Worm (Caenorhabditis elegans) whole organism, young adult: ENCODE data around the gene F10E7.11.

ENCODE experiments used
- B0336.3 ChIP-seq: fragments of 200-800 bp; sonication (Bioruptor generic); IDR thresholded peaks from 2 replicates; pipeline ENCODE4 v1.3.6; 2022; ENCODE audit warnings: missing genetic modification characterization, missing compliant biosample characterization
- C06A6.2 ChIP-seq: fragments of 200-800 bp; sonication (Bioruptor generic); conservative IDR thresholded peaks from 2 replicates; pipeline ENCODE4 v1.3.6; 2022; ENCODE audit warnings: missing genetic modification characterization, missing compliant biosample characterization
- D2030.7 ChIP-seq: fragments of 200-800 bp; sonication (Bioruptor generic); IDR thresholded peaks from 2 replicates; pipeline ENCODE4 v1.3.6; 2022; ENCODE audit warnings: missing genetic modification reagents, missing genetic modification characterization, missing compliant biosample characterization
- F23B12.7 ChIP-seq: sonication (generic microtip); optimal IDR thresholded peaks from 2 replicates; lab custom pipeline; 2017; ENCODE audit warnings: missing genetic modification characterization, mild to moderate bottlenecking, missing compliant biosample characterization, antibody characterized with exemption, moderate library complexity; ENCODE audit not compliant: insufficient read depth
- F37B4.10 ChIP-seq: fragments of 200-800 bp; sonication (Bioruptor generic); IDR thresholded peaks from 2 replicates; pipeline ENCODE4 v1.3.6; 2022; ENCODE audit warnings: missing genetic modification characterization, missing compliant biosample characterization
- F52B5.7 ChIP-seq: sonication (generic microtip); optimal IDR thresholded peaks from 2 replicates; lab custom pipeline; 2016; ENCODE audit warnings: mild to moderate bottlenecking, missing genetic modification characterization, missing compliant biosample characterization
- K12H6.12 ChIP-seq: fragments of 200-800 bp; sonication (Bioruptor generic); optimal IDR thresholded peaks from 2 replicates; lab custom pipeline; 2018; ENCODE audit warnings: mild to moderate bottlenecking, missing genetic modification characterization, missing compliant biosample characterization
- T07F8.4 ChIP-seq: sonication (generic microtip); optimal IDR thresholded peaks from 2 replicates; lab custom pipeline; 2016; ENCODE audit warnings: mild to moderate bottlenecking, missing genetic modification characterization, moderate library complexity, missing compliant biosample characterization
- Y53F4B.3 ChIP-seq: fragments of 200-800 bp; sonication (Bioruptor generic); IDR thresholded peaks from 2 replicates; pipeline ENCODE4 v1.3.6; 2022; ENCODE audit warnings: missing genetic modification reagents, missing genetic modification characterization, missing compliant biosample characterization
- Y53G8AR.9 ChIP-seq: fragments of 200-800 bp; sonication (Bioruptor generic); conservative IDR thresholded peaks from 2 replicates; pipeline ENCODE4 v1.3.6; 2022; ENCODE audit warnings: missing genetic modification reagents, missing genetic modification characterization, missing compliant biosample characterization
- Y79H2A.3 ChIP-seq: fragments of 200-800 bp; sonication (Bioruptor generic); conservative IDR thresholded peaks from 2 replicates; pipeline ENCODE4 v1.3.6; 2022; ENCODE audit warnings: missing genetic modification reagents, missing genetic modification characterization, missing compliant biosample characterization
- akir-1 ChIP-seq: fragments of 200-800 bp; sonication (Bioruptor generic); optimal IDR thresholded peaks from 2 replicates; lab custom pipeline; 2018; ENCODE audit warnings: mild to moderate bottlenecking, missing genetic modification characterization, moderate library complexity, missing compliant biosample characterization
- aptf-2 ChIP-seq: fragments of 200-800 bp; sonication (Bioruptor generic); conservative IDR thresholded peaks from 2 replicates; pipeline ENCODE4 v1.3.6; 2022; ENCODE audit warnings: missing genetic modification reagents, missing genetic modification characterization, missing compliant biosample characterization
- athp-1 ChIP-seq: sonication (generic microtip); optimal IDR thresholded peaks from 2 replicates; lab custom pipeline; 2017; ENCODE audit warnings: mild to moderate bottlenecking, missing genetic modification characterization, missing compliant biosample characterization
- attf-6 ChIP-seq: fragments of 200-800 bp; sonication (Bioruptor generic); IDR thresholded peaks from 2 replicates; pipeline ENCODE4 v1.3.6; 2022; ENCODE audit warnings: missing genetic modification reagents, missing genetic modification characterization, missing compliant biosample characterization
- ceh-79 ChIP-seq: sonication (generic microtip); optimal IDR thresholded peaks from 2 replicates; lab custom pipeline; 2017; ENCODE audit warnings: mild to moderate bottlenecking, missing genetic modification characterization, missing compliant biosample characterization
- ceh-91 ChIP-seq: fragments of 200-800 bp; sonication (Bioruptor generic); IDR thresholded peaks from 2 replicates; pipeline ENCODE4 v1.3.6; 2022; ENCODE audit warnings: missing genetic modification reagents, missing genetic modification characterization, missing compliant biosample characterization
- die-1 ChIP-seq: sonication (generic microtip); optimal IDR thresholded peaks from 2 replicates; lab custom pipeline; 2016; ENCODE audit warnings: missing genotype, mild to moderate bottlenecking, missing genetic modification characterization, missing compliant biosample characterization
- hrde-1 ChIP-seq: sonication (generic microtip); optimal IDR thresholded peaks from 2 replicates; lab custom pipeline; 2016; ENCODE audit warnings: missing genetic modification characterization, mild to moderate bottlenecking, missing compliant biosample characterization, moderate library complexity, missing genotype, missing genetic modification reagents, borderline replicate concordance
- hsf-1 ChIP-seq: fragments of 200-800 bp; sonication (Bioruptor generic); IDR thresholded peaks from 2 replicates; pipeline ENCODE4 v1.3.6; 2022; ENCODE audit warnings: missing genetic modification reagents, missing genetic modification characterization, missing compliant biosample characterization
- lag-1 ChIP-seq: fragments of 200-800 bp; sonication (Bioruptor generic); IDR thresholded peaks from 2 replicates; pipeline ENCODE4 v1.3.6; 2022; ENCODE audit warnings: missing genetic modification reagents, missing genetic modification characterization, missing compliant biosample characterization
- let-607 ChIP-seq, 2 experiments: fragments of 200-800 bp in 1 of 2; sonication (Bioruptor generic) in 1 of 2; sonication (generic microtip) in 1 of 2; optimal IDR thresholded peaks; 2 replicates each; lab custom pipeline; 2016 to 2018; ENCODE audit warnings: mild to moderate bottlenecking in 2 of 2, missing compliant biosample characterization in 2 of 2, missing genetic modification characterization in 2 of 2, moderate library complexity in 2 of 2, missing genotype in 1 of 2
- lin-26 ChIP-seq: fragments of 200-800 bp; sonication (Bioruptor generic); IDR thresholded peaks from 2 replicates; pipeline ENCODE4 v1.3.6; 2022; ENCODE audit warnings: missing genetic modification reagents, missing genetic modification characterization, missing compliant biosample characterization
- madf-10 ChIP-seq: sonication (generic microtip); optimal IDR thresholded peaks from 2 replicates; lab custom pipeline; 2016; ENCODE audit warnings: mild to moderate bottlenecking, missing genetic modification characterization, missing compliant biosample characterization
- madf-3 ChIP-seq: fragments of 200-800 bp; sonication (Bioruptor generic); IDR thresholded peaks from 2 replicates; pipeline ENCODE4 v1.3.6; 2022; ENCODE audit warnings: missing genetic modification reagents, missing genetic modification characterization, missing compliant biosample characterization
- madf-6 ChIP-seq: fragments of 200-800 bp; sonication (Bioruptor generic); IDR thresholded peaks from 2 replicates; pipeline ENCODE4 v1.3.6; 2022; ENCODE audit warnings: missing genetic modification reagents, missing genetic modification characterization, missing compliant biosample characterization
- madf-8 ChIP-seq: fragments of 200-800 bp; sonication (Bioruptor generic); conservative IDR thresholded peaks from 2 replicates; pipeline ENCODE4 v1.3.6; 2022; ENCODE audit warnings: missing genetic modification reagents, missing genetic modification characterization, missing compliant biosample characterization
- mcd-1 ChIP-seq: fragments of 200-800 bp; sonication (Bioruptor generic); IDR thresholded peaks from 2 replicates; pipeline ENCODE4 v1.3.6; 2022; ENCODE audit warnings: missing genetic modification reagents, missing genetic modification characterization, missing compliant biosample characterization
- mxl-1 ChIP-seq: sonication (generic microtip); optimal IDR thresholded peaks from 2 replicates; lab custom pipeline; 2016; ENCODE audit warnings: missing genetic modification characterization, missing compliant biosample characterization
- nfya-1 ChIP-seq: sonication (generic microtip); optimal IDR thresholded peaks from 2 replicates; lab custom pipeline; 2017; ENCODE audit warnings: antibody characterized with exemption, missing compliant biosample characterization, missing genetic modification characterization, borderline replicate concordance; ENCODE audit not compliant: insufficient read depth
- nfya-2 ChIP-seq: fragments of 200-800 bp; sonication (Bioruptor generic); IDR thresholded peaks from 2 replicates; pipeline ENCODE4 v1.3.6; 2022; ENCODE audit warnings: missing genetic modification reagents, missing genetic modification characterization, missing compliant biosample characterization
- nhr-120 ChIP-seq: fragments of 200-800 bp; sonication (Bioruptor generic); IDR thresholded peaks from 2 replicates; pipeline ENCODE4 v1.3.6; 2022; ENCODE audit warnings: missing genetic modification characterization, missing compliant biosample characterization
- nhr-179 ChIP-seq: sonication (generic microtip); optimal IDR thresholded peaks from 2 replicates; lab custom pipeline; 2016; ENCODE audit warnings: mild to moderate bottlenecking, missing genetic modification characterization, missing compliant biosample characterization
- nhr-80 ChIP-seq: sonication (generic microtip); optimal IDR thresholded peaks from 2 replicates; lab custom pipeline; 2016; ENCODE audit warnings: missing genetic modification characterization, missing compliant biosample characterization
- pbrm-1 ChIP-seq: fragments of 200-800 bp; sonication (Bioruptor generic); IDR thresholded peaks from 2 replicates; pipeline ENCODE4 v1.3.6; 2022; ENCODE audit warnings: missing genetic modification reagents, missing genetic modification characterization, missing compliant biosample characterization
- pha-4 ChIP-seq: fragments of 150-350 bp; sonication (generic microtip); optimal IDR thresholded peaks from 2 replicates; lab custom pipeline; 2014; ENCODE audit warnings: missing biosample characterization, missing genetic modification reagents, missing genetic modification characterization
- rpc-1 ChIP-seq, 2 experiments: fragments of 150-350 bp in 1 of 2; sonication (generic microtip) in 1 of 2; optimal IDR thresholded peaks; 2 replicates each; lab custom pipeline; 2014 to 2018; ENCODE audit warnings: missing biosample characterization in 1 of 2, missing genetic modification characterization in 1 of 2, missing genetic modification reagents in 1 of 2, missing genotype in 1 of 2
- sdz-38 ChIP-seq: sonication (generic microtip); optimal IDR thresholded peaks from 2 replicates; lab custom pipeline; 2016; ENCODE audit warnings: missing genotype, missing genetic modification characterization, missing compliant biosample characterization
- snpc-4 ChIP-seq, 5 experiments: fragments of 150-350 bp in 1 of 5; sonication (generic microtip) in 4 of 5; optimal IDR thresholded peaks; 2 replicates each; lab custom pipeline; 2014 to 2018; ENCODE audit warnings: missing genetic modification characterization in 5 of 5, missing biosample characterization in 3 of 5, antibody characterized with exemption in 2 of 5, mild to moderate bottlenecking in 2 of 5, missing compliant biosample characterization in 2 of 5, missing genotype in 2 of 5, moderate library complexity in 2 of 5, missing genetic modification reagents in 1 of 5
- somi-1 ChIP-seq: fragments of 200-800 bp; sonication (Bioruptor generic); optimal IDR thresholded peaks from 2 replicates; lab custom pipeline; 2018; ENCODE audit warnings: mild to moderate bottlenecking, missing genetic modification characterization, missing compliant biosample characterization
- tbx-9 ChIP-seq: sonication (generic microtip); optimal IDR thresholded peaks from 2 replicates; lab custom pipeline; 2016; ENCODE audit warnings: borderline replicate concordance, missing genetic modification characterization, inconsistent platforms, missing compliant biosample characterization
- tlf-1 ChIP-seq: fragments of 200-800 bp; sonication (Bioruptor generic); optimal IDR thresholded peaks from 2 replicates; lab custom pipeline; 2018; ENCODE audit warnings: mild to moderate bottlenecking, missing genetic modification characterization, missing compliant biosample characterization
- unc-130 ChIP-seq: sonication (generic microtip); optimal IDR thresholded peaks from 2 replicates; lab custom pipeline; 2016; ENCODE audit warnings: missing genetic modification reagents, missing genetic modification characterization, missing compliant biosample characterization
- xnd-1 ChIP-seq: sonication (generic microtip); optimal IDR thresholded peaks from 2 replicates; lab custom pipeline; 2016; ENCODE audit warnings: missing genotype, missing genetic modification reagents, missing genetic modification characterization, missing compliant biosample characterization
- ztf-18 ChIP-seq: sonication (generic microtip); optimal IDR thresholded peaks from 2 replicates; lab custom pipeline; 2016; ENCODE audit warnings: missing genotype, mild to moderate bottlenecking, missing genetic modification characterization, missing compliant biosample characterization
- ztf-25 ChIP-seq: fragments of 200-800 bp; sonication (Bioruptor generic); IDR thresholded peaks from 2 replicates; pipeline ENCODE4 v1.3.6; 2022; ENCODE audit warnings: missing genetic modification reagents, missing genetic modification characterization, missing compliant biosample characterization

Gene F10E7.11

DNA sequence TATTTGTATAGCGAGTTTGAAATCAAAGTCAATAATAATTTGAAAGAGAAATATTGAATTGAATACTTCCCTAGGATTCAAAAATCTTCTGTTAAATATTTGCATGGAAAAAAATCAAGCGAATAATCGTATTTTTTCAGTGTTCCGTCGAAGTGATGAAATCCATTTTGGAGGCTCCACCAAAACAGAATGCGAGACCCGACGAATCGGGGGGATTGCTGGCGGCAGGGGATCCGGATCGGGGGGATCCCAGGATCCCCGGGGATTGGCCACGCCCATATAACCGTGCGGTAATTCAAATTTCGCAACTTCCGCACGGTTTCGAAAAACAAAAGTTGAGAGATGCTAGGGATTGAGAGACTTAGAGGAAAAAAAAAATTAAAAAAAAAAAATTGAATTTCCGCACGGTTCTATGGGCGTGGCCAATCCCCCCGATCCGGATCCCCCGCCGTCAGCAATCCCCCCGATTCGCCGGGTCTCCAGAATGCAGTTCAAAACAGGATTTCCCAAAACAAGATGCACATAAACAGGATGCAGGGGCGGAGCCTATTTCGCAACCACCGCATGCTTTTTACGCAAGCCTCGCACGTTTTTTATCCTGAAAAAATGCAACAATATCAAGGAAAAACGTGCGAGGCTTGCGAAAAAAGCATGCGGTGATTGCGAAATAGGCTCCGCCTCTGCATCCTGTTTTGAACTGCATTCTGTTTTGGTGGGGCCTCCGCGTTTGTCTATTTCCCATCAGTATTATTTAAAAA, at the start of gene F10E7.11 (continued):
- TF ChIP-seq B0336.3 (GFP tag; lab: Robert Waterston, UW) = peak; percentile 34; the same call in 1 of the 2 replicates
- TF ChIP-seq madf-8 (GFP tag; lab: Robert Waterston, UW) = no peak
- TF ChIP-seq nhr-80 = no peak
- TF ChIP-seq Y53F4B.3 = no peak
- TF ChIP-seq akir-1 (GFP tag; lab: Kevin White, UChicago) = no peak
- TF ChIP-seq ztf-25 (GFP tag; lab: Robert Waterston, UW) = 0 out of 2 replicates have a peak, but pooled peaks have one; percentile 21
- TF ChIP-seq lin-26 = peak; percentile 26; the same call in 1 of the 2 replicates
- no peak for TF ChIP-seq let-607 (tag; optimal IDR thresholded peaks at IDR 0.05; lab: Kevin White, UChicago)
- no peak for TF ChIP-seq sdz-38
- peak; percentile 52 for TF ChIP-seq ztf-18
- TF ChIP-seq athp-1 (tag; lab: Kevin White, UChicago) = no peak
- peak; percentile 9 for TF ChIP-seq rpc-1 (optimal IDR thresholded peaks at IDR 0.05; lab: Kevin White, UChicago)
- no peak for TF ChIP-seq rpc-1 (tag; optimal IDR thresholded peaks at IDR 0.05; lab: Kevin White, UChicago)
- TF ChIP-seq snpc-4 (GFP tag; optimal IDR thresholded peaks at IDR 0.05; lab: Kevin White, UChicago) = no peak
- TF ChIP-seq snpc-4 (tag; optimal IDR thresholded peaks at IDR 0.05; lab: Kevin White, UChicago) = peak in 2 of 4 experiments; percentile 33 to 34
- TF ChIP-seq ceh-91 = no peak; the same call in 1 of the 2 replicates
- TF ChIP-seq K12H6.12 (tag; lab: Kevin White, UChicago) = no peak
- no peak for TF ChIP-seq F52B5.7 (tag; lab: Kevin White, UChicago)
- TF ChIP-seq T07F8.4 (tag; lab: Kevin White, UChicago) = no peak
- TF ChIP-seq nfya-1 (tag; lab: Kevin White, UChicago) = no peak
- no peak for TF ChIP-seq hrde-1 (tag; lab: Kevin White, UChicago)
- TF ChIP-seq attf-6 = no peak
- no peak for TF ChIP-seq tlf-1 (GFP tag; lab: Kevin White, UChicago)
- no peak for TF ChIP-seq madf-10 (tag; lab: Kevin White, UChicago)
- no peak for TF ChIP-seq die-1 (tag; lab: Kevin White, UChicago)
- TF ChIP-seq mcd-1 = peak; percentile 78
- no peak for TF ChIP-seq nhr-179 (tag; lab: Kevin White, UChicago)
- no peak for TF ChIP-seq D2030.7
- TF ChIP-seq Y79H2A.3 = no peak
- TF ChIP-seq aptf-2 (GFP tag; lab: Robert Waterston, UW) = 0 out of 2 replicates have a peak, but pooled peaks have one; percentile 40
- no peak for TF ChIP-seq F23B12.7 (tag; lab: Kevin White, UChicago)
- TF ChIP-seq F37B4.10 (GFP tag; lab: Robert Waterston, UW) = no peak
- TF ChIP-seq ceh-79 (tag; lab: Kevin White, UChicago) = no peak
- no peak for TF ChIP-seq somi-1 (GFP tag; lab: Kevin White, UChicago)
- no peak for TF ChIP-seq lag-1
- TF ChIP-seq pha-4 (tag; lab: Kevin White, UChicago) = no peak
- no peak for TF ChIP-seq tbx-9 (tag; lab: Kevin White, UChicago)
- TF ChIP-seq hsf-1 (GFP tag; lab: Robert Waterston, UW) = no peak
- TF ChIP-seq Y53G8AR.9 (GFP tag; lab: Robert Waterston, UW) = 0 out of 2 replicates have a peak, but pooled peaks have one; percentile 31
- TF ChIP-seq nhr-120 (GFP tag; lab: Robert Waterston, UW) = no peak
- TF ChIP-seq madf-6 (GFP tag; lab: Robert Waterston, UW) = no peak; the same call in 1 of the 2 replicates
- TF ChIP-seq pbrm-1 (GFP tag; lab: Robert Waterston, UW) = peak; percentile 65; the same call in 1 of the 2 replicates
- peak; percentile 6 for TF ChIP-seq unc-130
- peak; percentile 71; the same call in 1 of the 2 replicates for TF ChIP-seq C06A6.2 (GFP tag; lab: Robert Waterston, UW)
- TF ChIP-seq xnd-1 (tag; lab: Kevin White, UChicago) = peak; percentile 4
- no peak; the same call in 1 of the 2 replicates for TF ChIP-seq madf-3 (GFP tag; lab: Robert Waterston, UW)
- no peak for TF ChIP-seq nfya-2 (GFP tag; lab: Robert Waterston, UW)
- no peak for TF ChIP-seq mxl-1 (tag; lab: Kevin White, UChicago)
